Worm (Caenorhabditis elegans) whole organism, L4 larva: ENCODE results near the gene B0280.2.

ENCODE experiments used
- F44E2.7 ChIP-seq: fragments of 200-800 bp; sonication (Bioruptor generic); IDR thresholded peaks from 2 replicates; pipeline ENCODE4 v2.1.2; 2022; ENCODE audit warnings: missing genetic modification characterization, missing compliant biosample characterization
- nhr-11 ChIP-seq: fragments of 150-350 bp; optimal IDR thresholded peaks from 2 replicates; lab custom pipeline; 2014; ENCODE audit warnings: missing biosample characterization, missing genetic modification characterization
- nhr-237 ChIP-seq: sonication (generic microtip); optimal IDR thresholded peaks from 2 replicates; lab custom pipeline; 2017; ENCODE audit warnings: missing biosample characterization, missing genetic modification characterization
- nhr-77 ChIP-seq: fragments of 150-350 bp; optimal IDR thresholded peaks from 2 replicates; lab custom pipeline; 2014; ENCODE audit warnings: missing biosample characterization, missing genetic modification characterization
- pqm-1 ChIP-seq: sonication (generic microtip); optimal IDR thresholded peaks from 2 replicates; lab custom pipeline; 2017; ENCODE audit warnings: missing biosample characterization, missing genetic modification characterization
- zip-11 ChIP-seq: fragments of 200-800 bp; sonication (Bioruptor generic); IDR thresholded peaks from 2 replicates; pipeline ENCODE4 v1.3.6; 2022; ENCODE audit warnings: missing genetic modification characterization, missing compliant biosample characterization

DNA sequence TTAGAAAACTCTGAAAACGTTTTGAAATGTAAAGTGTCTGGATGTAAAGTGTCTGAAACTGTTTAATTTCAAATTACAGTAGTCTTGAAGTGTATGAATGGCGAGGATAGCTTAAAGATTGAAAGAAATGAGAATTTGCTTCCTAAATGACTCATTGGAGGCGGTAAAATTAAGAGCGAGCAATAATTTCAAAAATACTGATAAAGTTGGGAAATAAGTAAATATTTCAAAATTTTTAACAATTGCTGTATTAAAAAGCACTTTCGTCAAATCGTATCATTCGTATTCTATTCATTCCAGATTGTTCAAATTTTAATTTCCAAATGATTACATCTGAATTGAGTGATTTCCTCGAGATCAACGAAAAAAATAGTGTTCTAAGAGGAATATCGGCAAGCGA lies at the start of gene B0280.2:
- TF ChIP-seq zip-11 (GFP tag; lab: Robert Waterston, UW), result no peak
- no peak for TF ChIP-seq nhr-77 (tag; lab: Kevin White, UChicago)
- TF ChIP-seq F44E2.7 (GFP tag; lab: Robert Waterston, UW), result no peak
- no peak for TF ChIP-seq pqm-1 (tag; lab: Kevin White, UChicago)
- TF ChIP-seq nhr-237 (tag; lab: Kevin White, UChicago), result no peak
- no peak for TF ChIP-seq nhr-11 (tag; lab: Kevin White, UChicago)
